Worm (Caenorhabditis elegans): Measurements from ENCODE around the gene ugt-19.

DNA sequence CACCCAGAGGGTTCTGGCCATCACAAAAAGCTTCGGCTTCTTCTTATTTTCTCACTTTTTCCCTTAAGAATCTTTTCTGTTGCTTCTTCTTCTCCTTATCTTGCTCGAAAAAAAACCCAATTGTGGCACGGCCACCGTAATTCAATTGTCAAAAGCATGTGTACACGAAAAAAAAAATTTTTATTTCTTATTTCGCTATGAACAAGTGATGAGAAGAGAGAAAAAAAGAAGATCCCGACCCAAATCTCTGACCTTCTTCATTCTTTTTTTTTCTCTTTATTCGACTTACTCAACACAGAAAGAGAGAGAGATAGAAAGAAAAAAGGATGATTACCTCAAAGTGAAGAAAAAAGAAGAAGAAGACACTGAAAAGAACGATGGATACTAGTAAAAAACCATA is 18.8 kb downstream of the ugt-19 start:
- TF ChIP-seq sup-37 (GFP tag; optimal IDR thresholded peaks at IDR 0.05) (no peak), ztf-11 (tag; optimal IDR thresholded peaks at IDR 0.05) (no peak), ces-1 (GFP tag; optimal IDR thresholded peaks at IDR 0.05) (peak; percentile 74), C16A3.4 (tag; optimal IDR thresholded peaks at IDR 0.05) (no peak)
